Worm (Caenorhabditis elegans): ENCODE data around the gene F59B8.1.

DNA sequence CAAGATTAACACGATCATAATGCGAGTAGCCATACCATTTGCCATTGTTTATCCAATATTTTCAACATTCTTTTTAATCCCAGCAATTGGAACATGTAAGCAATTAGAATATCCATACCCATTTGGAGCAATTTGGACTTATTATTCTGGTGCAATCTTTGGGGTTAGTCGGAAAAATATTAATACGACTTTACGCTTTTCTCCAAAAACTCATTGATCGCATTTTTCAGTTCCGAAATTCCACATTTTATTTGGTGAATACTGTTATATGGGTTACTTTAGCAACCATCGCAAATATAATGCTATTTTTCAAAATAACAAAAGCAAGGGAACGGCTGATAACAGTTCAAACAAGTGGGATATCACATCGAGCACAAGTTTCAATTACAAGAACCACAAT, 58.7 kb downstream of the F59B8.1 start:
- TF ChIP-seq ZK546.5 (tag; optimal IDR thresholded peaks at IDR 0.05), result no peak
- no peak for TF ChIP-seq ces-1 (GFP tag; optimal IDR thresholded peaks at IDR 0.05)
- no peak for TF ChIP-seq ztf-11 (tag; optimal IDR thresholded peaks at IDR 0.05)
- TF ChIP-seq ama-1 (optimal IDR thresholded peaks at IDR 0.05), result no peak
- TF ChIP-seq nhr-102 (tag; optimal IDR thresholded peaks at IDR 0.05), result no peak
- no peak for TF ChIP-seq nhr-25 (tag; optimal IDR thresholded peaks at IDR 0.05; ENCODE audit: borderline replicate concordance, insufficient read depth)
- no peak for TF ChIP-seq lin-39 (tag; optimal IDR thresholded peaks at IDR 0.05)
- TF ChIP-seq mes-2 (tag; optimal IDR thresholded peaks at IDR 0.05; ENCODE audit: poor library complexity, severe bottlenecking), result no peak
- TF ChIP-seq snpc-4 (tag; optimal IDR thresholded peaks at IDR 0.05), result no peak
- no peak for TF ChIP-seq nhr-28 (tag; optimal IDR thresholded peaks at IDR 0.05)
- TF ChIP-seq unc-62 (GFP tag; optimal IDR thresholded peaks at IDR 0.05 in 1 of 2), result no peak
- no peak for TF ChIP-seq unc-62 (tag; optimal IDR thresholded peaks at IDR 0.05)

Data from whole organism, L4 larva.